Worm (Caenorhabditis elegans) whole organism, L2 larva: ENCODE data around the gene F53H2.1.

Experiments used
- dmd-4 ChIP-seq: sonication (generic microtip); optimal IDR thresholded peaks from 2 replicates; lab custom pipeline; 2017; ENCODE audit warnings: missing biosample characterization, missing genetic modification characterization
- elt-3 ChIP-seq: sonication (generic microtip); optimal IDR thresholded peaks from 2 replicates; lab custom pipeline; 2017; ENCODE audit warnings: missing biosample characterization, missing genetic modification characterization
- sma-9 ChIP-seq, 2 experiments: fragments of 150-350 bp in 1 of 2; sonication (generic microtip) in 1 of 2; optimal IDR thresholded peaks; 2 replicates each; lab custom pipeline; 2014 to 2016; ENCODE audit warnings: missing genetic modification characterization in 2 of 2, mild to moderate bottlenecking in 1 of 2, missing biosample characterization in 1 of 2, missing compliant biosample characterization in 1 of 2, missing genetic modification reagents in 1 of 2, moderate library complexity in 1 of 2

ce11 chrV:20374484-20374883 lies 13.0 kb upstream of the F53H2.1 start:
- TF ChIP-seq sma-9 (GFP tag; optimal IDR thresholded peaks at IDR 0.05; lab: Kevin White, UChicago) (no peak), sma-9 (tag; optimal IDR thresholded peaks at IDR 0.05; lab: Kevin White, UChicago) (no peak), elt-3 (tag; lab: Kevin White, UChicago) (no peak), dmd-4 (tag; lab: Kevin White, UChicago) (no peak)
